Fruit fly (Drosophila melanogaster) whole organism, embryonic: Measurements from ENCODE around the gene CG6012.

ENCODE experiments used
- Abd-B ChIP-seq: fragments of 200-800 bp; sonication (Bioruptor generic); optimal IDR thresholded peaks from 2 replicates; lab custom pipeline; 2018; ENCODE audit warnings: missing biosample characterization, mild to moderate bottlenecking, missing genetic modification characterization, moderate library complexity
- CG11093 ChIP-seq: fragments of 200-800 bp; sonication (Bioruptor generic); IDR thresholded peaks from 3 replicates; pipeline ENCODE4 v1.3.6; 2022; ENCODE audit warnings: missing biosample characterization, missing genetic modification characterization
- CG14014 ChIP-seq: fragments of 200-800 bp; sonication (Bioruptor generic); IDR thresholded peaks from 2 replicates; pipeline ENCODE4 v1.3.6; 2022; ENCODE audit warnings: missing biosample characterization, missing genetic modification characterization
- CG14441 ChIP-seq: fragments of 200-800 bp; sonication (Bioruptor generic); IDR thresholded peaks from 2 replicates; pipeline ENCODE4 v1.3.6; 2022; ENCODE audit warnings: missing biosample characterization, missing genetic modification characterization
- CG17385 ChIP-seq: fragments of 200-800 bp; sonication (Bioruptor generic); optimal IDR thresholded peaks from 3 replicates; lab custom pipeline; 2018; ENCODE audit warnings: missing biosample characterization, mild to moderate bottlenecking, missing genetic modification characterization
- CG6272 ChIP-seq: fragments of 200-800 bp; sonication (Bioruptor generic); IDR thresholded peaks from 2 replicates; pipeline ENCODE4 v1.3.6; 2022; ENCODE audit warnings: missing biosample characterization, missing genetic modification characterization
- CG7556 ChIP-seq: fragments of 200-800 bp; sonication (Bioruptor generic); optimal IDR thresholded peaks from 2 replicates; lab custom pipeline; 2017; ENCODE audit warnings: missing biosample characterization, mild to moderate bottlenecking, missing genetic modification characterization
- CHES-1-like ChIP-seq: fragments of 200-800 bp; sonication (Bioruptor generic); optimal IDR thresholded peaks from 2 replicates; lab custom pipeline; 2016; ENCODE audit warnings: missing biosample characterization, missing genetic modification characterization
- E2f1 ChIP-seq: fragments of 200-800 bp; sonication (Bioruptor generic); IDR thresholded peaks from 2 replicates; pipeline ENCODE4 v1.3.6; 2022; ENCODE audit warnings: missing biosample characterization, missing genetic modification characterization
- NFAT ChIP-seq: fragments of 200-800 bp; sonication (Bioruptor generic); IDR thresholded peaks from 2 replicates; pipeline ENCODE4 v1.3.6; 2022; ENCODE audit warnings: missing biosample characterization, missing genetic modification characterization
- Pdp1 ChIP-seq, 2 experiments: fragments of 200-800 bp; sonication (Bioruptor generic); optimal IDR thresholded peaks; 3 replicates each; lab custom pipeline; 2016; ENCODE audit warnings: missing biosample characterization in 2 of 2, missing genetic modification characterization in 2 of 2, mild to moderate bottlenecking in 1 of 2, moderate library complexity in 1 of 2
- psq ChIP-seq: fragments of 200-800 bp; sonication (Bioruptor generic); optimal IDR thresholded peaks from 2 replicates; lab custom pipeline; 2017; ENCODE audit warnings: missing biosample characterization, missing genetic modification characterization
- sim ChIP-seq: fragments of 200-800 bp; sonication (Bioruptor generic); IDR thresholded peaks from 2 replicates; pipeline ENCODE4 v1.3.6; 2022; ENCODE audit warnings: missing biosample characterization, missing genetic modification characterization

DNA sequence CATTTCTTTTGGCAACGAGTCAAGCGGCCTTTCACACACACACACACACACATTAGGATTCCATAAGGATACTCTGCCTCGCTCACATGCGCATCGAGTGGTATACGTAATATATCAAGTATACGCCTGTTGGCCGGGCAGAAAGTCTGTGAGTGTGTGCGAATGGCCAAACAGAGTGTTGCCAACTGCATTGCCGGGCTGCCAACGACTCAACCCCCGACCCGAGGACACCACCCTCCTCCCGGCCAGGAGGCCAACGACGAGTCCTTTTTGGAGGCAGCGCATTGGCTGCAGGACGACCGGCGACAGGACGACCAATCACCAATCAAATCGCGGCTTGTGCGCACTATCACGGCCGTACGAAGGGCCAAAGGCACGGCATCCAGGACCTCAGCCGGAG, 16.4 kb upstream of the CG6012 start:
- TF ChIP-seq NFAT (GFP tag; lab: Robert Waterston, UW) (no peak), CG7556 (GFP tag; lab: Kevin White, UChicago) (no peak), CHES-1-like (GFP tag; lab: Kevin White, UChicago) (no peak), psq (no peak), CG11093 (GFP tag; lab: Robert Waterston, UW) (no peak), CG14441 (GFP tag; lab: Robert Waterston, UW) (no peak), E2f1 (GFP tag; lab: Robert Waterston, UW) (no peak), CG17385 (GFP tag; lab: Kevin White, UChicago) (no peak), sim (GFP tag; lab: Robert Waterston, UW) (no peak), Pdp1 (GFP tag; optimal IDR thresholded peaks at IDR 0.05; lab: Kevin White, UChicago) (no peak), CG6272 (GFP tag; lab: Robert Waterston, UW) (no peak), Abd-B (GFP tag; lab: Kevin White, UChicago) (no peak), CG14014 (GFP tag; lab: Robert Waterston, UW) (no peak)
